Worm (Caenorhabditis elegans): Measurements from ENCODE around the gene C49H3.3.

DNA sequence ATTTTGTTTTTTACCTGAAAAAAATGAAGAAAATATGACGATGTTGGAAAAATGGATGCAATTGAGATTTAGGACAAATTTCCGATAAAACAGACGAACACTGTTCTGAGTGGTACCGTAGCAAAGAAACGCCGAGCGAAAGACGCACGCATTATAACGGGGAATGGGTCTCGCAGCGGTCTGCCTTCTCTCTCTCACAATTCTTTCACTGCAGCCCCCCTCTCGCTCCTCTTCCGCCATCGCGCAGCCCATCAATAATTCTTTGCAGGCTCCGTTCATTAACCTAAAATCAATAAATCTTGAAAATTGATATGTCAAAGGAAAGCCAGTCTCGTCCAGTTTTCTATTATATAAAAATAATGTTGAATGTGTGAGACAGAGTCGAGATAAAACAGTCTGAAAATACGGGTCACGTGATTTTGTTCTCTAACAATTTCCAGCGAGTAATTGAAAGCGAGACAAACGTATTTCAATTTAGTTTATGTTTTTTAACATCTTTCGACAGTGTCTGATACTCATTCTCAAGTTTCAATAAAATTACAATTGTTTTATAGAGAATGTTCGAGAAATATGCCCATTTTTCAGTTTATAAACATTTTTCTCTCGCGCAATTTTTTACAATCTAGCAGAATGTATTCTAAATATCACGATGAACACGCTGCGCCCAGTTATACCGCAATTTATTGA, 14.6 kb upstream of the C49H3.3 start:
- TF ChIP-seq nhr-237 (tag; optimal IDR thresholded peaks at IDR 0.05) (no peak), ZK546.5 (tag; optimal IDR thresholded peaks at IDR 0.05) (no peak), sem-4 (tag; optimal IDR thresholded peaks at IDR 0.05) (no peak), zag-1 (tag; optimal IDR thresholded peaks at IDR 0.05) (no peak)
